Worm (Caenorhabditis elegans): ENCODE measurements around the gene F35C11.3.

DNA sequence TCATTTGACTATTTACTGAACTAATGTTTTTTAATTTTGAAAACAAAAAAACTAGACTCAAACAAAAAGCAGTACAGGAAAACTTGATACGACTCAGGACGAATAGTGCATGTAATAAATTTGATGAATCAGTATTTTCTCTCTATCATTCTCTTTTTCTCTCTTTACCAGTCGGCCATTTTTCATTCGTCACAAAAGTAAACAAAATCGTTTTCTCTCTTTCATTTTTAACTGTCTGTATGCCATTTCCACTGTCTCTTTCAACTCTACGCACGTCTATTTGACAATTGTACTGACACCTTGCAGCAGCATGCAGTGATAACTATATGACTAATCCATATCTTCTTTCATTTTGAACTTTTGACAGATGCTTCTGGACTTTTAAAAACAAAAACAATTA is 2.2 kb downstream of the F35C11.3 start, which contains the start of the genes F35C11.2 and F35C11.4:
- TF ChIP-seq T22C8.4 (GFP tag; IDR thresholded peaks at IDR 0.05) = no peak
- no peak for TF ChIP-seq cog-1 (tag; optimal IDR thresholded peaks at IDR 0.05)
- no peak for TF ChIP-seq ztf-29 (GFP tag; IDR thresholded peaks at IDR 0.05)
- TF ChIP-seq flt-1 (GFP tag; IDR thresholded peaks at IDR 0.05) = no peak

Data from whole organism, midembryonic.